Worm (Caenorhabditis elegans): ENCODE results near the gene Y11D7A.3.

ce11 chrIV:9224825-9225224 lies 8.1 kb upstream of the Y11D7A.3 start, which contains the start of gene C46C2.3:
- no peak for TF ChIP-seq ama-1 (optimal IDR thresholded peaks at IDR 0.05)
- no peak for TF ChIP-seq ama-1 (GFP tag; optimal IDR thresholded peaks at IDR 0.05)
- TF ChIP-seq F55B11.4 (tag; optimal IDR thresholded peaks at IDR 0.05; ENCODE audit: borderline replicate concordance, insufficient read depth) = no peak
- TF ChIP-seq zfh-2 (GFP tag; conservative IDR thresholded peaks at IDR 0.05) = no peak
- TF ChIP-seq F22D6.2 (tag; optimal IDR thresholded peaks at IDR 0.05) = no peak
- TF ChIP-seq unc-62 (GFP tag; optimal IDR thresholded peaks at IDR 0.05) = no peak
- no peak for TF ChIP-seq let-526 (GFP tag; IDR thresholded peaks at IDR 0.05)
- TF ChIP-seq F23B12.7 (tag; optimal IDR thresholded peaks at IDR 0.05; ENCODE audit: insufficient read depth) = no peak
- TF ChIP-seq cebp-1 (GFP tag; IDR thresholded peaks at IDR 0.05) = no peak
- TF ChIP-seq cebp-1 (tag; optimal IDR thresholded peaks at IDR 0.05) = no peak
- TF ChIP-seq B0035.1 (tag; optimal IDR thresholded peaks at IDR 0.05) = no peak
- no peak for TF ChIP-seq nfya-1 (tag; optimal IDR thresholded peaks at IDR 0.05; ENCODE audit: borderline replicate concordance, insufficient read depth)
- no peak for TF ChIP-seq nhr-90 (tag; optimal IDR thresholded peaks at IDR 0.05)

All from whole organism, young adult.